Fruit fly (Drosophila melanogaster): ENCODE measurements around the gene CG16888.

CG16888 gene

DNA sequence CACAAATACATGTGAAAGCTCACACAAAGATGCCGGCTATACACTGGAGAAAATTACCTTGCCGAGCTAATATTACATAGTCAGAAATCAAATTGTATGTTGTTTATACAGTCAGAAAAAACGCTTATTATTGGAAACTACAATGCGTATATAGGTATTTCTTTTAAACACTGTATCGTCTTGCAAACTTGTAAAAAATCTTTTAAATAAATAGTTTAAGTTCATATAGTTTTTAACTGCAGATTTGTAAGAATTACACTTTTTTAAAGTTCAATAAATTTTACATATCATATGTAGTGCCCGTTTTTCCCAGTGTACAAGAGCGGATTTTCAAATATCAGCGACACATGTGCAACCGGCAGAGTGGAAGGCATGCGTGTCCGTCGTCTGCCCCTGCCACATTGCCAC, 26.7 kb upstream of the CG16888 start (continued):
- TF ChIP-seq fu2 (GFP tag; optimal IDR thresholded peaks at IDR 0.05) (peak; percentile 37), CG15601 (tag; optimal IDR thresholded peaks at IDR 0.05) (peak; percentile 89), CG3065 (GFP tag; optimal IDR thresholded peaks at IDR 0.05) (peak; percentile 50), slou (GFP tag; optimal IDR thresholded peaks at IDR 0.05) (peak; percentile 64), ro (GFP tag; IDR thresholded peaks at IDR 0.05) (0 out of 2 replicates have a peak, but pooled peaks have one; percentile 24), hth (optimal IDR thresholded peaks at IDR 0.05) (no peak), CG12744 (GFP tag; optimal IDR thresholded peaks at IDR 0.05) (peak; percentile 66), dmrt99B (tag; optimal IDR thresholded peaks at IDR 0.05) (peak; percentile 89), dan (GFP tag; IDR thresholded peaks at IDR 0.05) (no peak), CG2712 (tag; optimal IDR thresholded peaks at IDR 0.05) (peak; percentile 85), sens-2 (GFP tag; IDR thresholded peaks at IDR 0.05) (0 out of 2 replicates have a peak, but pooled peaks have one; percentile 39), chinmo (GFP tag; IDR thresholded peaks at IDR 0.05; ENCODE audit: partially characterized antibody) (0 out of 4 replicates have a peak, but pooled peaks have one; percentile 14), CG4854 (GFP tag; optimal IDR thresholded peaks at IDR 0.05) (peak; percentile 81), row (GFP tag; IDR thresholded peaks at IDR 0.05) (peak; percentile 72), CG15514 (GFP tag; optimal IDR thresholded peaks at IDR 0.05) (peak; percentile 40), caup (GFP tag; optimal IDR thresholded peaks at IDR 0.05; ENCODE audit: severe bottlenecking) (peak; percentile 47), inv (GFP tag; IDR thresholded peaks at IDR 0.05; ENCODE audit: partially characterized antibody) (no peak), Dfd (GFP tag; optimal IDR thresholded peaks at IDR 0.05) (peak in 1 of 2 experiments; percentile 34), ci (GFP tag; IDR thresholded peaks at IDR 0.05) (peak; percentile 78), onecut (GFP tag; IDR thresholded peaks at IDR 0.05) (peak; percentile 73), Dll (GFP tag; IDR thresholded peaks at IDR 0.05; ENCODE audit: partially characterized antibody) (no peak), Kr (GFP tag; optimal IDR thresholded peaks at IDR 0.05) (no peak), CG14667 (GFP tag; IDR thresholded peaks at IDR 0.05) (peak; percentile 33), zfh1 (GFP tag; IDR thresholded peaks at IDR 0.05) (0 out of 3 replicates have a peak, but pooled peaks have one; percentile 37), CG9609 (GFP tag; optimal IDR thresholded peaks at IDR 0.05) (peak; percentile 71), sisA (GFP tag; IDR thresholded peaks at IDR 0.05) (peak; percentile 80), CG13424 (tag; optimal IDR thresholded peaks at IDR 0.05) (peak; percentile 83), CG3163 (GFP tag; optimal IDR thresholded peaks at IDR 0.05) (peak; percentile 37), Nf-YB (GFP tag; optimal IDR thresholded peaks at IDR 0.05) (peak; percentile 64), Elba2 (GFP tag; optimal IDR thresholded peaks at IDR 0.05) (no peak), Hr51 (GFP tag; optimal IDR thresholded peaks at IDR 0.05) (peak; percentile 23 to 88), luna (GFP tag; optimal IDR thresholded peaks at IDR 0.05) (no peak), stwl (tag; optimal IDR thresholded peaks at IDR 0.05) (no peak), jigr1 (GFP tag; IDR thresholded peaks at IDR 0.05) (peak; percentile 83; the same call in 2 of the 3 replicates), ap (GFP tag; IDR thresholded peaks at IDR 0.05) (peak; percentile 56), CG13775 (GFP tag; optimal IDR thresholded peaks at IDR 0.05) (peak; percentile 82), CG17328 (GFP tag; IDR thresholded peaks at IDR 0.05) (peak; percentile 79), eve (GFP tag; optimal IDR thresholded peaks at IDR 0.05) (peak in 1 of 2 experiments; percentile 93), Spps (tag; optimal IDR thresholded peaks at IDR 0.05) (peak; percentile 61), CG8944 (GFP tag; optimal IDR thresholded peaks at IDR 0.05) (peak; percentile 58), z (GFP tag; IDR thresholded peaks at IDR 0.05) (no peak), H2.0 (GFP tag; IDR thresholded peaks at IDR 0.05) (peak; percentile 74), Dad (GFP tag; optimal IDR thresholded peaks at IDR 0.05) (peak; percentile 62), Ssrp (tag; optimal IDR thresholded peaks at IDR 0.05) (peak; percentile 95), Taf1 (GFP tag; IDR thresholded peaks at IDR 0.05) (0 out of 2 replicates have a peak, but pooled peaks have one; percentile 44), CHES-1-like (GFP tag; optimal IDR thresholded peaks at IDR 0.05) (peak; percentile 30), CG17612 (GFP tag; IDR thresholded peaks at IDR 0.05) (peak; percentile 37; the same call in 1 of the 2 replicates), btn (GFP tag; optimal IDR thresholded peaks at IDR 0.05) (peak; percentile 67), Side (GFP tag; optimal IDR thresholded peaks at IDR 0.05) (peak; percentile 57), CG12155 (GFP tag; optimal IDR thresholded peaks at IDR 0.05) (peak; percentile 84)

Data from whole organism, embryonic.